Worm (Caenorhabditis elegans): ENCODE data around the gene srh-269.
A peak's percentile ranks its signal among the peaks of the same experiment; 100 is the strongest.

The srh-269 gene

DNA sequence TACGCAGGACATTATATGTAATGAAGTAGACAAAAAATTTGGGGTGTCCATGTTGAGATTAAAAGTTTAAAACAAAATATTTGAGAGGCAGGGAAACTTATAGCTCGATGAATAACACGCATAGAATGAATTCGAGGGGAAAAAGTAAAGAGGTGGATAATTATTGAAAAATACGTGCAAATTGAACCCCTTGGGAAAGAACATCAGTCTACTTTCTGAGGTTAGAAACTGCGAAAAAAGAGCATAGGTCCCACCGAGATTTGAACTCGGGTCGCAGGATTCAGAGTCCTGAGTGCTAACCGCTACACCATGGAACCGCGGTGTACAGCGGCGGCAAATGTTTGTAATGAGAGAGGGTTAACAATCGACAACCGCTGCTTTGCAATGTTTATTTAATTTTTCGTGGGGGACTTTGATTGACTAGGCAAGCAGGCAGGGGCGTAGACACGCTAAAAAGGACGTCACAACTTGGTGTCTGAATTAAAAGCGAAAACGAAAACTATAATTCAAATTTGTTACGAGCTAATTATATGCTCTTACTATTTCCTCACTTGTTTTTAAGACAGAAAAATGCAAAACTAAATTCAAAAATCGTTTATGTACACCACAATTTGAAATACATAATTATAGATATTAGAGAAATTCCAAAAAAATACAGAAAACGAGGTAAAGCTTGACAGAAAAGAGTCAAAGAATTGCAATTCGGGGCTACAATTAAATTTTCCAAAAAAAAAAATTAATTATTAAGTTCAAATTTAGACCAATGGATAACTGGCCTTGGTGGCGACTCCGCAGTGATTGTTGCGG is at the start of gene srh-269 (continued):
- peak in 1 of 2 experiments; percentile 20 for TF ChIP-seq mdl-1 (tag; optimal IDR thresholded peaks at IDR 0.05)
- TF ChIP-seq nhr-12 (tag; optimal IDR thresholded peaks at IDR 0.05): no peak
- TF ChIP-seq mep-1 (tag; optimal IDR thresholded peaks at IDR 0.05): no peak
- TF ChIP-seq efl-1 (optimal IDR thresholded peaks at IDR 0.05): peak; percentile 28 to 55
- peak; percentile 8 to 92 for TF ChIP-seq efl-1 (GFP tag; optimal IDR thresholded peaks at IDR 0.05 in 1 of 2)
- no peak for TF ChIP-seq nhr-11 (tag; optimal IDR thresholded peaks at IDR 0.05)
- TF ChIP-seq ztf-11 (tag; optimal IDR thresholded peaks at IDR 0.05): no peak
- no peak for TF ChIP-seq egl-27 (tag; optimal IDR thresholded peaks at IDR 0.05)
- no peak for TF ChIP-seq nhr-28 (tag; optimal IDR thresholded peaks at IDR 0.05)
- TF ChIP-seq ceh-90 (tag; optimal IDR thresholded peaks at IDR 0.05): no peak
- TF ChIP-seq ceh-82 (tag; optimal IDR thresholded peaks at IDR 0.05): peak in 1 of 3 experiments; percentile 33
- peak; percentile 50 for TF ChIP-seq swsn-7 (tag; optimal IDR thresholded peaks at IDR 0.05)
- TF ChIP-seq hlh-17 (GFP tag; optimal IDR thresholded peaks at IDR 0.05; ENCODE audit: borderline replicate concordance): no peak
- peak; percentile 28 for TF ChIP-seq sup-37 (GFP tag; optimal IDR thresholded peaks at IDR 0.05)
- no peak for TF ChIP-seq nhr-84 (tag; optimal IDR thresholded peaks at IDR 0.05)
- TF ChIP-seq lin-13 (GFP tag; optimal IDR thresholded peaks at IDR 0.05): peak; percentile 28
- no peak for TF ChIP-seq ets-5 (GFP tag; IDR thresholded peaks at IDR 0.05)
- no peak for TF ChIP-seq blmp-1 (tag; optimal IDR thresholded peaks at IDR 0.05)
- TF ChIP-seq nhr-47 (tag; optimal IDR thresholded peaks at IDR 0.05): peak; percentile 69
- peak; percentile 45 for TF ChIP-seq lin-14 (GFP tag; optimal IDR thresholded peaks at IDR 0.05)
- peak; percentile 75 for TF ChIP-seq ztf-4 (tag; optimal IDR thresholded peaks at IDR 0.05)
- no peak for TF ChIP-seq hlh-4 (tag; optimal IDR thresholded peaks at IDR 0.05)
- TF ChIP-seq C16A3.4 (tag; optimal IDR thresholded peaks at IDR 0.05): peak; percentile 56
- peak; percentile 13 for TF ChIP-seq fos-1 (tag; optimal IDR thresholded peaks at IDR 0.05)
- no peak for TF ChIP-seq nhr-237 (tag; optimal IDR thresholded peaks at IDR 0.05)
- TF ChIP-seq aha-1 (tag; optimal IDR thresholded peaks at IDR 0.05): no peak
- no peak for TF ChIP-seq fkh-10 (GFP tag; optimal IDR thresholded peaks at IDR 0.05)
- peak; percentile 87 for TF ChIP-seq ama-1 (optimal IDR thresholded peaks at IDR 0.05)
- TF ChIP-seq ceh-88 (GFP tag; IDR thresholded peaks at IDR 0.05): no peak
- TF ChIP-seq lin-39 (tag; optimal IDR thresholded peaks at IDR 0.05): no peak
- TF ChIP-seq irx-1 (tag; optimal IDR thresholded peaks at IDR 0.05): peak; percentile 12
- TF ChIP-seq nhr-85 (tag): peak; percentile 27
- TF ChIP-seq alr-1 (tag; optimal IDR thresholded peaks at IDR 0.05; ENCODE audit: borderline replicate concordance): no peak
- peak in 2 of 3 experiments; percentile 38 to 39 for TF ChIP-seq dpl-1 (GFP tag; optimal IDR thresholded peaks at IDR 0.05)

DNA sequence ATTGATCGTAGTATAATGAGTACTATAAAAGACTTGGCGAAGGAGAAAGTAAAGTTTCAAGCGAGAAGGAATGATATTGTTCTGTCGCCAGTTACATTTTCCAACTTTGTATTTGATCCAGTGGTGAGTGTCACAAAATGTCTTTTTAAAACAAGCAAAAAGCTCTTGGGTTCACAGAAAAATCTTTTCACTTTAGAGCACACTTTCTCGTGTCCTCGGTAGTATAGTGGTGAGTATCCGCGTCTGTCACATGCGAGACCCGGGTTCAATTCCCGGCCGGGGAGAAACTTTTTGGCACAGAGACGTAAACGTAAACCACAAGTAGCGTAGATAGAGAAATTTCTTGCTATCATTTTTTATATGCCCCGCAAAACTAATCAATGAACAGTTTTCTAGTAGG is 48.5 kb upstream of the srh-269 start:
- TF ChIP-seq Y116A8C.19 (tag; optimal IDR thresholded peaks at IDR 0.05; ENCODE audit: borderline replicate concordance) (no peak), nhr-71 (tag; optimal IDR thresholded peaks at IDR 0.05) (no peak), C16A3.4 (tag; optimal IDR thresholded peaks at IDR 0.05) (no peak), rnt-1 (tag; optimal IDR thresholded peaks at IDR 0.05) (no peak), ces-1 (GFP tag; optimal IDR thresholded peaks at IDR 0.05) (no peak), lin-15B (tag; optimal IDR thresholded peaks at IDR 0.05) (no peak), grh-1 (GFP tag; IDR thresholded peaks at IDR 0.05) (no peak), zip-4 (GFP tag; optimal IDR thresholded peaks at IDR 0.05) (no peak), egl-13 (tag; optimal IDR thresholded peaks at IDR 0.05) (no peak), alr-1 (tag; optimal IDR thresholded peaks at IDR 0.05; ENCODE audit: borderline replicate concordance) (no peak), nhr-28 (tag; optimal IDR thresholded peaks at IDR 0.05) (no peak), ceh-82 (tag; optimal IDR thresholded peaks at IDR 0.05) (no peak), unc-98 (GFP tag; IDR thresholded peaks at IDR 0.05) (no peak), tbx-2 (tag; optimal IDR thresholded peaks at IDR 0.05) (no peak), sup-37 (GFP tag; optimal IDR thresholded peaks at IDR 0.05) (no peak)

All from whole organism, L1 larva.